Fruit fly (Drosophila melanogaster): ENCODE data around the gene CG18528.

CG18528 gene

DNA sequence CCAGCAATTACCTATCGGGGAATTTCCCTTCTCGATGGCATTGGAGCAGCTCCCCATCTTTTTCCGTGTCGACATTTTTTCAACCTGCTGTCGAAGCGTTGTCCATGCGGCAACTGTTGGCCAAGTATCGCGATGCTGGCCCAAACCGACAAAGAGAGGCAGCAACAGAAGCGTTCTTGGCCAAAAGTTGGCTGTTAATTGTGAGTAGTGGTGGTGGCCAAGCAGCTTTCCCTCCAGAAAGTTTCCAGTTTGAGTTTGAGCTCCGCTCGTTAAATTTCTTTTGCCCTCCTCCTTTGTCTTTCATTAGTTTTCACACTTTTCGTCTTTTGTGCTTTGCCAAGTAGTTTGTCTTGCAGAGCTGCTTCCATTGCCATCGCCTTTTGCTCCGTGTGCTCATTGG is 12.7 kb upstream of the CG18528 start, which contains the start of gene CG17782:
Gene CG17782 (minus strand): TSS at position 101 of the 400 bp plus-strand sequence.
- TF ChIP-seq cic (GFP tag; optimal IDR thresholded peaks at IDR 0.05) (no peak), CG33017 (tag; optimal IDR thresholded peaks at IDR 0.05) (no peak), tj (GFP tag; optimal IDR thresholded peaks at IDR 0.05) (no peak), CG12768 (GFP tag; optimal IDR thresholded peaks at IDR 0.05) (no peak), toe (GFP tag; optimal IDR thresholded peaks at IDR 0.05) (no peak), Clk (GFP tag; optimal IDR thresholded peaks at IDR 0.05) (no peak), CG11617 (GFP tag; optimal IDR thresholded peaks at IDR 0.05) (no peak), cnc (optimal IDR thresholded peaks at IDR 0.05) (no peak), CG7045 (GFP tag; optimal IDR thresholded peaks at IDR 0.05) (no peak), Hr96 (GFP tag; optimal IDR thresholded peaks at IDR 0.05) (no peak), CG1620 (GFP tag; optimal IDR thresholded peaks at IDR 0.05) (no peak), ovo (GFP tag; optimal IDR thresholded peaks at IDR 0.05) (no peak), bab1 (GFP tag; optimal IDR thresholded peaks at IDR 0.05) (no peak), CG7101 (tag; optimal IDR thresholded peaks at IDR 0.05) (no peak)

dm6 chr3R:24369268-24369667 is 9.3 kb upstream of the CG18528 start, which contains the start of gene CG13614:
CG13614 (plus strand) TSS chr3R:24369568.
- TF ChIP-seq CG12768 (GFP tag; optimal IDR thresholded peaks at IDR 0.05) (no peak), Crg-1 (GFP tag; optimal IDR thresholded peaks at IDR 0.05) (no peak), cic (GFP tag; optimal IDR thresholded peaks at IDR 0.05) (no peak), cnc (optimal IDR thresholded peaks at IDR 0.05) (no peak), CG33017 (tag; optimal IDR thresholded peaks at IDR 0.05) (no peak), pad (GFP tag; optimal IDR thresholded peaks at IDR 0.05) (no peak), CG7101 (tag; optimal IDR thresholded peaks at IDR 0.05) (no peak), Hr96 (GFP tag; optimal IDR thresholded peaks at IDR 0.05) (no peak), toe (GFP tag; optimal IDR thresholded peaks at IDR 0.05) (no peak), kay (GFP tag; ENCODE audit: borderline replicate concordance) (no peak), Clk (GFP tag; optimal IDR thresholded peaks at IDR 0.05) (no peak), CG5204 (GFP tag; optimal IDR thresholded peaks at IDR 0.05) (no peak), CG11617 (GFP tag; optimal IDR thresholded peaks at IDR 0.05) (no peak), ovo (GFP tag; optimal IDR thresholded peaks at IDR 0.05) (no peak), CG7045 (GFP tag; optimal IDR thresholded peaks at IDR 0.05) (no peak), tj (GFP tag; optimal IDR thresholded peaks at IDR 0.05) (no peak), CG1620 (GFP tag; optimal IDR thresholded peaks at IDR 0.05) (no peak), bab1 (GFP tag; optimal IDR thresholded peaks at IDR 0.05) (no peak)

DNA sequence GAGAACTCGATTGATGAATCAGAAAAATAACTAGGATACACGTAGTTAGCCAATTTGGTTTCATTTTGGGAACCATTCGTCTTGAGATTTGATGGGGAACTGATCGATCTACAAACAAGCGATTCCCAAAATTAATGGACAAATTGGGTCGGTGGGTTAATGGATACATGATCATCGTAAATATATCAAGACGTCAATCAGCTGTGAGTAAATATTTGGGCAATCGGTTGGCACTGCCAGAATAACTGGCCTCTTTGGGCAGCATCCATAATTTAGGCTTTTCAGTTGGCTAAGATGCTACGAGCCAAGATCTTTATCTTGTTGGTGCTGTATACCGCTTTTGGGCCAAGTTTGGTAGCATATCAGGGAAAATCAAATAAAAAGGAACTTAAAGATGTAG is 8.1 kb upstream of the CG18528 start, which contains the start of the genes CG42812 and CG33341:
Gene CG42812 (minus strand): TSS at position 101 of the 400 bp plus-strand sequence.
Gene CG33341 (plus strand): TSS at position 295 of the 400 bp plus-strand sequence.
- TF ChIP-seq CG12768 (GFP tag; optimal IDR thresholded peaks at IDR 0.05), result no peak
- TF ChIP-seq CG14711 (tag; optimal IDR thresholded peaks at IDR 0.05), result no peak
- no peak for TF ChIP-seq pad (GFP tag; optimal IDR thresholded peaks at IDR 0.05)
- no peak for TF ChIP-seq CG7045 (GFP tag; optimal IDR thresholded peaks at IDR 0.05)
- no peak for TF ChIP-seq CG11617 (GFP tag; optimal IDR thresholded peaks at IDR 0.05)
- TF ChIP-seq Mnt (GFP tag; optimal IDR thresholded peaks at IDR 0.05), result no peak
- no peak for TF ChIP-seq tj (GFP tag; optimal IDR thresholded peaks at IDR 0.05)
- TF ChIP-seq Crg-1 (GFP tag; optimal IDR thresholded peaks at IDR 0.05), result no peak
- TF ChIP-seq Hr96 (GFP tag; optimal IDR thresholded peaks at IDR 0.05), result no peak
- no peak for TF ChIP-seq CG7101 (tag; optimal IDR thresholded peaks at IDR 0.05)
- TF ChIP-seq Clk (GFP tag; optimal IDR thresholded peaks at IDR 0.05), result no peak
- TF ChIP-seq kay (GFP tag; ENCODE audit: borderline replicate concordance), result no peak
- no peak for TF ChIP-seq CG33017 (tag; optimal IDR thresholded peaks at IDR 0.05)
- TF ChIP-seq CG5204 (GFP tag; optimal IDR thresholded peaks at IDR 0.05), result no peak

- TF ChIP-seq pad (GFP tag; optimal IDR thresholded peaks at IDR 0.05) (no peak), Clk (GFP tag; optimal IDR thresholded peaks at IDR 0.05) (no peak), cnc (optimal IDR thresholded peaks at IDR 0.05) (no peak), tj (GFP tag; optimal IDR thresholded peaks at IDR 0.05) (no peak), cic (GFP tag; optimal IDR thresholded peaks at IDR 0.05) (no peak), CG14711 (tag; optimal IDR thresholded peaks at IDR 0.05) (no peak), CG7101 (tag; optimal IDR thresholded peaks at IDR 0.05) (no peak), kay (GFP tag; ENCODE audit: borderline replicate concordance) (no peak), Hr96 (GFP tag; optimal IDR thresholded peaks at IDR 0.05) (no peak), CG7045 (GFP tag; optimal IDR thresholded peaks at IDR 0.05) (no peak), CG12768 (GFP tag; optimal IDR thresholded peaks at IDR 0.05) (no peak), CG11617 (GFP tag; optimal IDR thresholded peaks at IDR 0.05) (no peak), bab1 (GFP tag; optimal IDR thresholded peaks at IDR 0.05) (no peak)
These were observed 7.2 kb upstream of the CG18528 start, which contains the start of gene CG42811 for dm6 chr3R:24367120-24367519. CG42811 (minus strand) TSS chr3R:24367220.

DNA sequence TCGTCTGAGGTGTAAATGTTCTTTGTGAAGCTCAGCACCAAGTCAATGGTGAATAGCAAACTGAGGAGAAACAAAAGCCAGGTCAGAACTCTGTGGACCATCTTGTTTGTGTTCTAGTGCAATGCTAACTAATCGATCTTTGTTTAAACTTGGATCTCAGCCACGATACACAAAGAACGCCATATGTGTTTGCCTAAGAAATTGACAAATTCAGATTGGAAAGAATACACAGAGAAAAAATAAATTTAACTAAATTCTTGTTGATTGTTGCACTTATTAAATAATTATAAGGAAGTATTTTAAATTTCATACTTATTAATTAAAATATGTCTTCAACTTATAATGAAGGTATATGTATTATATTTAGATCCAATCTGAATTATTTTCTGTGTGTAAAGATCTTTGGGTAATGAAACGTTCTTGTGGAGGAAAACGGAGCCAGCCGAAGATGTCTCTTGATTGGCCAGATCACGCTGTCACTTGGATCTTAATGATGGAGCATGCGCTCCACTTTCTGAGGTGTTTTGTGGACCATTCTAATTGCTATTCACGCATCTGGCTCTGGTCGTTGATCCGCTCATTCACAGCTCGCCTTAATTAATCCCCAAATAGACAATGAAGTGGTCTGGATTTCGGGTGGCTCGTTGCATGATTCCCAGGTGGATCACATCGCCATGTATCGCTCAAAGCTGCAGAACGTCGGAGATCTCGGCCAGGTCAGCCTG is 5.1 kb upstream of the CG18528 start, which contains the start of the genes CG17784 and CG13613:
Gene CG17784 (minus strand): TSS at position 101 of the 725 bp plus-strand sequence.
Gene CG13613 (plus strand): TSS at position 675 of the 725 bp plus-strand sequence.
- TF ChIP-seq Clk (GFP tag; optimal IDR thresholded peaks at IDR 0.05), result no peak

- TF ChIP-seq CG11617 (GFP tag; optimal IDR thresholded peaks at IDR 0.05), result no peak
- TF ChIP-seq CG5204 (GFP tag; optimal IDR thresholded peaks at IDR 0.05), result no peak
- no peak for TF ChIP-seq CG12768 (GFP tag; optimal IDR thresholded peaks at IDR 0.05)
- no peak for TF ChIP-seq bab1 (GFP tag; optimal IDR thresholded peaks at IDR 0.05)
- TF ChIP-seq CG14711 (tag; optimal IDR thresholded peaks at IDR 0.05), result no peak
- TF ChIP-seq CG7045 (GFP tag; optimal IDR thresholded peaks at IDR 0.05), result no peak
- no peak for TF ChIP-seq CG1620 (GFP tag; optimal IDR thresholded peaks at IDR 0.05)
- TF ChIP-seq CG7101 (tag; optimal IDR thresholded peaks at IDR 0.05), result no peak
- no peak for TF ChIP-seq tj (GFP tag; optimal IDR thresholded peaks at IDR 0.05)
- TF ChIP-seq pad (GFP tag; optimal IDR thresholded peaks at IDR 0.05), result no peak
- no peak for TF ChIP-seq cic (GFP tag; optimal IDR thresholded peaks at IDR 0.05)
These were observed 2.9 kb upstream of the CG18528 start, which contains the start of gene CG33340 for dm6 chr3R:24362838-24363237. CG33340 (plus strand) TSS chr3R:24363138.
